Worm (Caenorhabditis elegans): Measurements from ENCODE around the gene sdz-8.

Gene sdz-8

ce11 chrV:11531100-11531499 lies 15.1 kb upstream of the sdz-8 start (continued):
- TF ChIP-seq unc-39 (tag; optimal IDR thresholded peaks at IDR 0.05), result no peak
- no peak for TF ChIP-seq ceh-28 (tag; optimal IDR thresholded peaks at IDR 0.05)
- peak; percentile 48 for TF ChIP-seq pha-4 (tag; optimal IDR thresholded peaks at IDR 0.05)
- no peak for TF ChIP-seq mml-1 (tag; optimal IDR thresholded peaks at IDR 0.05)
- TF ChIP-seq lin-15B (tag; optimal IDR thresholded peaks at IDR 0.05), result no peak
- TF ChIP-seq nhr-23 (tag; optimal IDR thresholded peaks at IDR 0.05), result peak; percentile 66

ce11 chrV:11529541-11529940 lies 13.6 kb upstream of the sdz-8 start:
- TF ChIP-seq pha-4 (tag; optimal IDR thresholded peaks at IDR 0.05) (peak; percentile 99), ceh-16 (tag; optimal IDR thresholded peaks at IDR 0.05) (no peak)

- no peak for TF ChIP-seq ztf-4 (tag; optimal IDR thresholded peaks at IDR 0.05)
- no peak for TF ChIP-seq ama-1 (optimal IDR thresholded peaks at IDR 0.05)
- no peak for TF ChIP-seq nhr-67 (tag; optimal IDR thresholded peaks at IDR 0.05)
- TF ChIP-seq nhr-25 (tag; optimal IDR thresholded peaks at IDR 0.05), result peak; percentile 0
Observed at ce11 chrV:11528633-11529327, 12.8 kb upstream of the sdz-8 start.

ce11 chrV:11527531-11527930 lies 11.5 kb upstream of the sdz-8 start, which contains the start of gene ccch-1:
ccch-1 (plus strand) TSS chrV:11527831.
- TF ChIP-seq ceh-9 (tag; optimal IDR thresholded peaks at IDR 0.05) (no peak), pha-4 (tag; optimal IDR thresholded peaks at IDR 0.05) (no peak)

ce11 chrV:11526927-11527491 lies 11.0 kb upstream of the sdz-8 start:
- no peak for TF ChIP-seq daf-12 (tag; optimal IDR thresholded peaks at IDR 0.05)
- TF ChIP-seq nhr-25 (tag; optimal IDR thresholded peaks at IDR 0.05), result peak; percentile 65
- TF ChIP-seq tbx-2 (tag; optimal IDR thresholded peaks at IDR 0.05), result no peak
- no peak for TF ChIP-seq nhr-28 (tag; optimal IDR thresholded peaks at IDR 0.05)
- no peak for TF ChIP-seq fos-1 (tag; optimal IDR thresholded peaks at IDR 0.05)

- TF ChIP-seq ceh-28 (tag; optimal IDR thresholded peaks at IDR 0.05) (no peak), nfya-1 (tag; optimal IDR thresholded peaks at IDR 0.05; ENCODE audit: insufficient read depth) (peak; percentile 61), nhr-25 (tag; optimal IDR thresholded peaks at IDR 0.05) (peak; percentile 73), elt-2 (tag; optimal IDR thresholded peaks at IDR 0.05) (no peak), zag-1 (tag; optimal IDR thresholded peaks at IDR 0.05) (no peak)
Observed at ce11 chrV:11525338-11525737, 9.3 kb upstream of the sdz-8 start.

ce11 chrV:11521448-11521847 lies 5.5 kb upstream of the sdz-8 start, which contains the start of gene pafo-1:
pafo-1 (plus strand) TSS chrV:11521703.
- TF ChIP-seq egl-5 (tag; optimal IDR thresholded peaks at IDR 0.05) (no peak), elt-2 (tag; optimal IDR thresholded peaks at IDR 0.05) (peak; percentile 52), lin-15B (tag; optimal IDR thresholded peaks at IDR 0.05) (peak; percentile 87), unc-62 (GFP tag; optimal IDR thresholded peaks at IDR 0.05) (no peak), egl-27 (tag; optimal IDR thresholded peaks at IDR 0.05) (peak; percentile 26), ceh-82 (tag; optimal IDR thresholded peaks at IDR 0.05) (peak; percentile 67), fos-1 (tag; optimal IDR thresholded peaks at IDR 0.05) (no peak), ama-1 (optimal IDR thresholded peaks at IDR 0.05) (no peak), tbx-2 (tag; optimal IDR thresholded peaks at IDR 0.05) (peak; percentile 79), hmg-11 (tag; optimal IDR thresholded peaks at IDR 0.05) (no peak), nhr-67 (tag; optimal IDR thresholded peaks at IDR 0.05) (no peak), nfya-1 (tag; optimal IDR thresholded peaks at IDR 0.05; ENCODE audit: insufficient read depth) (peak; percentile 85), ceh-16 (tag; optimal IDR thresholded peaks at IDR 0.05) (peak; percentile 26), R02D3.7 (tag; optimal IDR thresholded peaks at IDR 0.05) (peak; percentile 77), mml-1 (tag; optimal IDR thresholded peaks at IDR 0.05) (no peak), zag-1 (tag; optimal IDR thresholded peaks at IDR 0.05) (peak; percentile 19), ZK546.5 (tag; optimal IDR thresholded peaks at IDR 0.05) (no peak), sea-2 (GFP tag; optimal IDR thresholded peaks at IDR 0.05) (no peak), lsy-12 (tag; optimal IDR thresholded peaks at IDR 0.05) (peak; percentile 79), jun-1 (tag; optimal IDR thresholded peaks at IDR 0.05) (peak; percentile 86), mdl-1 (tag; optimal IDR thresholded peaks at IDR 0.05) (no peak), ceh-9 (tag; optimal IDR thresholded peaks at IDR 0.05) (no peak), skn-1 (tag; optimal IDR thresholded peaks at IDR 0.05) (peak; percentile 74), snpc-4 (tag; optimal IDR thresholded peaks at IDR 0.05) (peak; percentile 70), fkh-2 (tag; optimal IDR thresholded peaks at IDR 0.05) (no peak), elt-1 (tag; optimal IDR thresholded peaks at IDR 0.05) (no peak), nhr-237 (tag; optimal IDR thresholded peaks at IDR 0.05) (no peak), fkh-10 (GFP tag; optimal IDR thresholded peaks at IDR 0.05) (peak; percentile 30), elt-3 (tag; optimal IDR thresholded peaks at IDR 0.05) (no peak), lin-39 (tag; optimal IDR thresholded peaks at IDR 0.05) (peak; percentile 74), unc-39 (tag; optimal IDR thresholded peaks at IDR 0.05) (no peak), daf-12 (tag; optimal IDR thresholded peaks at IDR 0.05) (no peak)

Data from whole organism, L3 larva.